Worm (Caenorhabditis elegans): ENCODE results near the gene srw-29.

DNA sequence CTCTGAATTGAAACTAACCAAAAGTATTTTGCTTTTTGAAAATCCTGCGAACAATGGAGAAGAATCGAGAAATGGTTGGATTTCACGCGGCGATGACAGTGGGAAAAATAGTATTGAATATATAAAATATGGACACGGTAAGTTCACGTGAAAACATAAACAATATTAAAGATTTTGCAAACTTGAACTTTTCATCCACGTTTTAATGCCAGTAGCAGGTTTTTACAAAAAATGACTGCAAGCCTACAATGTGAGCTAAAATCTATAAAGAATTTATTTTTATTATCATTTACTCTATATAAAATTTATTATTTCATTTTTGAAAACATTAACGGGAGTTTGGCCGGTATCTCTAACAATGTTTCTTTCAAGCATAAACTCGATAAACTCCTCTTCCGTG is 5.2 kb upstream of the srw-29 start, which contains the start of gene F26D2.10:
- TF ChIP-seq ama-1 (optimal IDR thresholded peaks at IDR 0.05) (no peak), ceh-36 (tag; optimal IDR thresholded peaks at IDR 0.05) (no peak), ets-7 (tag; optimal IDR thresholded peaks at IDR 0.05) (no peak), aly-1 (tag; optimal IDR thresholded peaks at IDR 0.05) (no peak), tra-4 (tag; optimal IDR thresholded peaks at IDR 0.05) (no peak), scrt-1 (GFP tag; IDR thresholded peaks at IDR 0.05) (no peak), sea-1 (GFP tag; conservative IDR thresholded peaks at IDR 0.05) (no peak), tbx-37 (GFP tag; conservative IDR thresholded peaks at IDR 0.05) (no peak), hmg-4 (GFP tag; optimal IDR thresholded peaks at IDR 0.05) (no peak), hnd-1 (tag; optimal IDR thresholded peaks at IDR 0.05) (no peak)

All from whole organism, early embryonic.